Fruit fly (Drosophila melanogaster): ENCODE data around the gene CG45089.

CG45089 gene

dm6 chrX:7909482-7909881, 15.9 kb upstream of the CG45089 start:
- no peak for TF ChIP-seq CG17801 (GFP tag; optimal IDR thresholded peaks at IDR 0.05; ENCODE audit: partially characterized antibody)

dm6 chrX:7909069-7909389, 15.4 kb upstream of the CG45089 start:
- TF ChIP-seq CG17801 (GFP tag; optimal IDR thresholded peaks at IDR 0.05; ENCODE audit: partially characterized antibody) = no peak

dm6 chrX:7908239-7909068, 14.9 kb upstream of the CG45089 start, which contains the start of the genes dpr14 and spidey:
TSS of gene dpr14 (minus strand) at chrX:7908286.
TSS of gene spidey (plus strand) at chrX:7908931.
- peak; percentile 85 for TF ChIP-seq CG17801 (GFP tag; optimal IDR thresholded peaks at IDR 0.05; ENCODE audit: partially characterized antibody)

dm6 chrX:7901153-7902038, 7.8 kb upstream of the CG45089 start, which contains the start of the genes RpS6 and bys:
TSS of gene RpS6 (minus strand) at chrX:7901331.
TSS of gene bys (plus strand) at chrX:7901880.
- TF ChIP-seq CG17801 (GFP tag; optimal IDR thresholded peaks at IDR 0.05; ENCODE audit: partially characterized antibody) = peak; percentile 78

- TF ChIP-seq CG17801 (GFP tag; optimal IDR thresholded peaks at IDR 0.05; ENCODE audit: partially characterized antibody) = no peak
These were observed 7.1 kb upstream of the CG45089 start for dm6 chrX:7900659-7901058.

dm6 chrX:7892539-7892899, 1.1 kb downstream of the CG45089 start:
- TF ChIP-seq CG17801 (GFP tag; optimal IDR thresholded peaks at IDR 0.05; ENCODE audit: partially characterized antibody) = peak; percentile 3

- TF ChIP-seq CG17801 (GFP tag; optimal IDR thresholded peaks at IDR 0.05; ENCODE audit: partially characterized antibody) = no peak
These were observed 1.7 kb downstream of the CG45089 start, which contains the start of gene Nek2 for dm6 chrX:7891596-7892538. TSS of gene Nek2 (minus strand) at chrX:7891646.

- peak; percentile 84 for TF ChIP-seq CG17801 (GFP tag; optimal IDR thresholded peaks at IDR 0.05; ENCODE audit: partially characterized antibody)
These were observed 5.1 kb downstream of the CG45089 start, which contains the start of gene Acat1 for dm6 chrX:7888386-7889024. TSS of gene Acat1 (minus strand) at chrX:7888785.

- TF ChIP-seq CG17801 (GFP tag; optimal IDR thresholded peaks at IDR 0.05; ENCODE audit: partially characterized antibody) = no peak
These were observed 9.2 kb downstream of the CG45089 start, which contains the start of gene Ir7g for dm6 chrX:7884360-7884759. TSS of gene Ir7g (plus strand) at chrX:7884660.

- TF ChIP-seq CG17801 (GFP tag; optimal IDR thresholded peaks at IDR 0.05; ENCODE audit: partially characterized antibody) = no peak
These were observed 9.7 kb downstream of the CG45089 start, which contains the start of gene Ir7f for dm6 chrX:7883926-7884325. TSS of gene Ir7f (minus strand) at chrX:7884026.

- no peak for TF ChIP-seq CG17801 (GFP tag; optimal IDR thresholded peaks at IDR 0.05; ENCODE audit: partially characterized antibody)
These were observed 12.0 kb downstream of the CG45089 start, which contains the start of gene Ir7e for dm6 chrX:7881579-7881978. TSS of gene Ir7e (minus strand) at chrX:7881679.

dm6 chrX:7878736-7879135, 14.9 kb downstream of the CG45089 start, which contains the start of gene Ir7d:
TSS of gene Ir7d (minus strand) at chrX:7878836.
- TF ChIP-seq CG17801 (GFP tag; optimal IDR thresholded peaks at IDR 0.05; ENCODE audit: partially characterized antibody) = no peak

- TF ChIP-seq CG17801 (GFP tag; optimal IDR thresholded peaks at IDR 0.05; ENCODE audit: partially characterized antibody) = no peak
These were observed 19.5 kb downstream of the CG45089 start, which contains the start of gene Ir7c for dm6 chrX:7874094-7874493. TSS of gene Ir7c (plus strand) at chrX:7874394.
